Fruit fly (Drosophila melanogaster) whole organism, embryonic: ENCODE results near the gene euc.

Source experiments
- Awh ChIP-seq: fragments of 200-800 bp; sonication (Bioruptor generic); IDR thresholded peaks from 2 replicates; pipeline ENCODE4, ENCODE4 v1.3.6; 2022; ENCODE audit warnings: missing biosample characterization, missing genetic modification characterization
- B-H1 ChIP-seq: fragments of 200-800 bp; sonication (Bioruptor generic); IDR thresholded peaks from 3 replicates; pipeline ENCODE4 v1.3.6; 2022; ENCODE audit warnings: missing biosample characterization, missing genetic modification characterization
- CG10209 ChIP-seq: fragments of 200-800 bp; sonication (Bioruptor generic); optimal IDR thresholded peaks from 3 replicates; lab custom pipeline; 2017; ENCODE audit warnings: missing biosample characterization, mild to moderate bottlenecking, missing genetic modification characterization, missing genetic modification reagents
- CG10321 ChIP-seq: fragments of 200-800 bp; sonication (Bioruptor generic); IDR thresholded peaks from 2 replicates; pipeline ENCODE4 v1.3.6; 2022; ENCODE audit warnings: missing biosample characterization, missing genetic modification characterization
- CG10366 ChIP-seq: fragments of 200-800 bp; sonication (Bioruptor generic); IDR thresholded peaks from 2 replicates; pipeline ENCODE4 v1.3.6; 2022; ENCODE audit warnings: missing biosample characterization, missing genetic modification characterization
- CG11085 ChIP-seq: fragments of 200-800 bp; sonication (Bioruptor generic); IDR thresholded peaks from 2 replicates; pipeline ENCODE4 v1.3.6; 2022; ENCODE audit warnings: missing biosample characterization, missing genetic modification characterization
- CG11504 ChIP-seq: fragments of 200-800 bp; sonication (Bioruptor generic); optimal IDR thresholded peaks from 3 replicates; lab custom pipeline; 2019; ENCODE audit warnings: missing biosample characterization, mild to moderate bottlenecking, missing genetic modification characterization, moderate library complexity
- CG12071 ChIP-seq: fragments of 200-800 bp; sonication (Bioruptor generic); optimal IDR thresholded peaks from 3 replicates; lab custom pipeline; 2018; ENCODE audit warnings: missing biosample characterization, mild to moderate bottlenecking, missing genetic modification characterization
- CG12236 ChIP-seq: fragments of 200-800 bp; sonication (Bioruptor generic); optimal IDR thresholded peaks from 2 replicates; lab custom pipeline; 2016; ENCODE audit warnings: missing biosample characterization, missing genetic modification characterization
- CG12299 ChIP-seq: fragments of 200-800 bp; sonication (Bioruptor generic); optimal IDR thresholded peaks from 2 replicates; lab custom pipeline; 2018; ENCODE audit warnings: missing biosample characterization, mild to moderate bottlenecking, missing genetic modification characterization
- CG14667 ChIP-seq: fragments of 200-800 bp; sonication (Bioruptor generic); IDR thresholded peaks from 2 replicates; pipeline ENCODE4 v1.3.6; 2022; ENCODE audit warnings: missing biosample characterization, missing genetic modification characterization
- CG14710 ChIP-seq: fragments of 200-800 bp; sonication (Bioruptor generic); optimal IDR thresholded peaks from 3 replicates; lab custom pipeline; 2019; ENCODE audit warnings: missing biosample characterization, mild to moderate bottlenecking, missing genetic modification characterization, moderate library complexity
- CG17328 ChIP-seq: fragments of 200-800 bp; sonication (Bioruptor generic); IDR thresholded peaks from 2 replicates; pipeline ENCODE4 v1.3.6; 2022; ENCODE audit warnings: missing biosample characterization, missing genetic modification characterization
- CG17359 ChIP-seq: fragments of 200-800 bp; sonication (Bioruptor generic); optimal IDR thresholded peaks from 3 replicates; lab custom pipeline; 2018; ENCODE audit warnings: missing biosample characterization, mild to moderate bottlenecking, missing genetic modification characterization, moderate library complexity
- CG30431 ChIP-seq: fragments of 200-800 bp; sonication (Bioruptor generic); optimal IDR thresholded peaks from 2 replicates; lab custom pipeline; 2017; ENCODE audit warnings: missing biosample characterization, missing genetic modification characterization
- CG3726 ChIP-seq: fragments of 200-800 bp; sonication (Bioruptor generic); IDR thresholded peaks from 3 replicates; pipeline ENCODE4, ENCODE4 v1.3.6; 2022; ENCODE audit warnings: missing biosample characterization, missing genetic modification characterization
- CG3995 ChIP-seq: fragments of 200-800 bp; sonication (Bioruptor generic); optimal IDR thresholded peaks from 3 replicates; lab custom pipeline; 2016; ENCODE audit warnings: missing biosample characterization, missing genetic modification characterization
- CG6175 ChIP-seq: fragments of 200-800 bp; sonication (Bioruptor generic); IDR thresholded peaks from 3 replicates; pipeline ENCODE4 v1.3.6; 2022; ENCODE audit warnings: missing biosample characterization, missing genetic modification characterization
- CG7556 ChIP-seq: fragments of 200-800 bp; sonication (Bioruptor generic); optimal IDR thresholded peaks from 2 replicates; lab custom pipeline; 2017; ENCODE audit warnings: missing biosample characterization, mild to moderate bottlenecking, missing genetic modification characterization
- CG7839 ChIP-seq: fragments of 200-800 bp; sonication (Bioruptor generic); optimal IDR thresholded peaks from 3 replicates; lab custom pipeline; 2018; ENCODE audit warnings: missing biosample characterization, mild to moderate bottlenecking, missing genetic modification characterization, moderate library complexity
- CG8388 ChIP-seq: fragments of 200-800 bp; sonication (Bioruptor generic); optimal IDR thresholded peaks from 2 replicates; lab custom pipeline; 2019; ENCODE audit warnings: missing biosample characterization, mild to moderate bottlenecking, missing genetic modification characterization, moderate library complexity
- CG9876 ChIP-seq: fragments of 200-800 bp; sonication (Bioruptor generic); optimal IDR thresholded peaks from 2 replicates; lab custom pipeline; 2016; ENCODE audit warnings: missing biosample characterization, missing genetic modification characterization
- Ets65A ChIP-seq: fragments of 200-800 bp; sonication (Bioruptor generic); peaks from one replicate; lab custom pipeline; 2016; ENCODE audit warnings: missing biosample characterization, missing genetic modification characterization
- HLH4C ChIP-seq: fragments of 200-800 bp; sonication (Bioruptor generic); IDR thresholded peaks from 3 replicates; pipeline ENCODE4 v1.3.6; 2022; ENCODE audit warnings: missing biosample characterization, missing genetic modification characterization; ENCODE audit not compliant: partially characterized antibody
- Hey ChIP-seq: fragments of 200-800 bp; sonication (Bioruptor generic); optimal IDR thresholded peaks from 3 replicates; lab custom pipeline; 2018; ENCODE audit warnings: missing biosample characterization, mild to moderate bottlenecking, missing genetic modification characterization
- Max ChIP-seq: fragments of 200-800 bp; sonication (Bioruptor generic); optimal IDR thresholded peaks from 2 replicates; lab custom pipeline; 2016; ENCODE audit warnings: missing biosample characterization, mild to moderate bottlenecking, missing genetic modification characterization
- Myb ChIP-seq: fragments of 200-800 bp; sonication (Bioruptor generic); optimal IDR thresholded peaks from 2 replicates; lab custom pipeline; 2016; ENCODE audit warnings: missing biosample characterization, missing genetic modification characterization
- NC2α ChIP-seq: fragments of 200-800 bp; sonication (Bioruptor generic); optimal IDR thresholded peaks from 2 replicates; lab custom pipeline; 2016; ENCODE audit warnings: missing biosample characterization, missing genetic modification characterization
- Nf-YC ChIP-seq: fragments of 200-800 bp; optimal IDR thresholded peaks from 3 replicates; lab custom pipeline; 2019; ENCODE audit warnings: missing biosample characterization, mild to moderate bottlenecking, missing genetic modification characterization, moderate library complexity
- NfI ChIP-seq: fragments of 200-800 bp; sonication (Bioruptor generic); optimal IDR thresholded peaks from 3 replicates; lab custom pipeline; 2018; ENCODE audit warnings: missing biosample characterization, mild to moderate bottlenecking, missing genetic modification characterization, moderate library complexity
- Oaz ChIP-seq: fragments of 200-800 bp; sonication (Bioruptor generic); IDR thresholded peaks from 2 replicates; pipeline ENCODE4 v1.3.6; 2022; ENCODE audit warnings: missing biosample characterization, missing genetic modification characterization
- Poxn ChIP-seq: fragments of 200-800 bp; sonication (Bioruptor generic); IDR thresholded peaks from 2 replicates; pipeline ENCODE4 v1.3.6; 2022; ENCODE audit warnings: missing biosample characterization, missing genetic modification characterization
- ab ChIP-seq: fragments of 200-800 bp; sonication (Bioruptor generic); optimal IDR thresholded peaks from 2 replicates; lab custom pipeline; 2016; ENCODE audit warnings: missing biosample characterization, missing genetic modification characterization
- al ChIP-seq: fragments of 200-800 bp; sonication (Bioruptor generic); IDR thresholded peaks from 2 replicates; pipeline ENCODE4 v1.3.6; 2022; ENCODE audit warnings: missing biosample characterization, missing genetic modification characterization
- amos ChIP-seq: fragments of 200-800 bp; sonication (Bioruptor generic); IDR thresholded peaks from 2 replicates; pipeline ENCODE4 v1.3.6; 2022; ENCODE audit warnings: missing biosample characterization, missing genetic modification characterization; ENCODE audit not compliant: partially characterized antibody
- cato ChIP-seq: fragments of 200-800 bp; sonication (Bioruptor generic); optimal IDR thresholded peaks from 2 replicates; lab custom pipeline; 2016; ENCODE audit warnings: missing biosample characterization, missing genetic modification characterization, borderline replicate concordance
- dati ChIP-seq: fragments of 200-800 bp; sonication (Bioruptor generic); IDR thresholded peaks from 2 replicates; pipeline ENCODE4 v1.3.6; 2022; ENCODE audit warnings: missing biosample characterization, missing genetic modification characterization
- dysf ChIP-seq: fragments of 200-800 bp; sonication (Bioruptor generic); IDR thresholded peaks from 3 replicates; pipeline ENCODE4 v1.3.6; 2022; ENCODE audit warnings: missing biosample characterization, missing genetic modification characterization
- en ChIP-seq: fragments of 200-800 bp; sonication (Bioruptor generic); optimal IDR thresholded peaks from 2 replicates; lab custom pipeline; 2016; ENCODE audit warnings: missing biosample characterization, missing genetic modification characterization
- esg ChIP-seq: fragments of 200-800 bp; sonication (Bioruptor generic); conservative IDR thresholded peaks from 2 replicates; pipeline ENCODE4 v1.3.6; 2022; ENCODE audit warnings: missing biosample characterization, missing genetic modification characterization
- hth ChIP-seq: fragments of >200 bp; optimal IDR thresholded peaks from 2 replicates; lab custom pipeline; 2017; ENCODE audit warnings: inconsistent platforms
- klu ChIP-seq: fragments of 200-800 bp; sonication (Bioruptor generic); IDR thresholded peaks from 2 replicates; pipeline ENCODE4 v1.3.6; 2022; ENCODE audit warnings: missing biosample characterization, missing genetic modification characterization
- pfk ChIP-seq: fragments of 200-800 bp; sonication (Bioruptor generic); optimal IDR thresholded peaks from 2 replicates; lab custom pipeline; 2018; ENCODE audit warnings: missing biosample characterization, mild to moderate bottlenecking, missing genetic modification characterization, moderate library complexity
- rib ChIP-seq: fragments of 200-800 bp; sonication (Bioruptor generic); IDR thresholded peaks from 2 replicates; pipeline ENCODE4 v1.3.6; 2022; ENCODE audit warnings: missing biosample characterization, missing genetic modification characterization
- ro ChIP-seq: fragments of 200-800 bp; sonication (Bioruptor generic); IDR thresholded peaks from 2 replicates; pipeline ENCODE4 v1.3.6; 2022; ENCODE audit warnings: missing biosample characterization, missing genetic modification characterization
- schlank ChIP-seq: fragments of 200-800 bp; sonication (Bioruptor generic); optimal IDR thresholded peaks from 2 replicates; lab custom pipeline; 2018; ENCODE audit warnings: missing biosample characterization, mild to moderate bottlenecking, missing genetic modification characterization
- sd ChIP-seq: fragments of 200-800 bp; sonication (Bioruptor generic); optimal IDR thresholded peaks from 3 replicates; lab custom pipeline; 2018; ENCODE audit warnings: missing biosample characterization, mild to moderate bottlenecking, missing genetic modification characterization, moderate library complexity
- slbo ChIP-seq: fragments of 200-800 bp; sonication (Bioruptor generic); IDR thresholded peaks from 2 replicates; pipeline ENCODE4 v1.3.6; 2022; ENCODE audit warnings: missing biosample characterization, missing genetic modification characterization
- sna ChIP-seq: fragments of 200-800 bp; sonication (Bioruptor generic); IDR thresholded peaks from 2 replicates; pipeline ENCODE4 v1.3.6; 2022; ENCODE audit warnings: missing biosample characterization, missing genetic modification characterization; ENCODE audit not compliant: partially characterized antibody
- stwl ChIP-seq: fragments of 200-800 bp; sonication (Bioruptor generic); optimal IDR thresholded peaks from 3 replicates; lab custom pipeline; 2018; ENCODE audit warnings: missing biosample characterization, mild to moderate bottlenecking, missing genetic modification characterization, moderate library complexity
- vvl ChIP-seq: fragments of 200-800 bp; sonication (Bioruptor generic); IDR thresholded peaks from 2 replicates; pipeline ENCODE4 v1.3.6; 2022; ENCODE audit warnings: missing biosample characterization, missing genetic modification characterization

The euc gene

DNA sequence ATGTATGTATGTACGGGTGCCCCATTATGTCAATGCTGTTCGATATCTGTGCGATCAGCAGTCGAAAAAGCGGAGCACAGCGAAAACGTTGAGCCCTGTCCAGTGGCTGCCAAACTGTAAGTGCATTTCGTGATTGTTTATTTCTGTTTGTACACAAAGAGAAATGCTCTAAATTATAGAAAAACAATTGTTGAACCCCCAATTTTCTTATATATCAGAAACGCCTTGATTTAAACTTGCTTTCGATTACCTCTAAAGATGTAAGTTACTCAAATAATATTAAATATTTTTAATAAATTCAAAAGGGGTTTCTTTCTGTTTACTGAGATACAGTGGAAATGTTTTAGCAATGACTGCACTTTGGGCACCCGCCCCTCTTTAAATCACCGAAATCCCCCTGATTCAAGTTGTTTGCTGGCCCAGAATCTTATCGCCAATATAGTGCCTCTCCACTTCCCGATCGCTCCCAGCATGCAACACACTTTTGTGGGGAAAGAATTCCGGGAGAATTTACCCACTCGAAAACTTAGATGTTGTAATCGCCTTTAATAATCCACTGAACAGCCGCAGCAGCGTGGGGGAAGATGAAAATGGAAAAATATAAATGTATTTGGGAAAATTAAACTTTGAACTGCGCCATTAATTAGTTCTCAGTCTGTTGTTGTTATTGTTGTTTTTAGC is 36.3 kb upstream of the euc start (continued):
- no peak for TF ChIP-seq Max
- TF ChIP-seq CG10366 = 0 out of 2 replicates have a peak, but pooled peaks have one; percentile 25
- no peak for TF ChIP-seq CG30431
- no peak for TF ChIP-seq cato (GFP tag; lab: Kevin White, UChicago)
- no peak for TF ChIP-seq stwl
- no peak for TF ChIP-seq Poxn (GFP tag; lab: Robert Waterston, UW)
- no peak for TF ChIP-seq klu (GFP tag; lab: Robert Waterston, UW)
- peak; percentile 15 for TF ChIP-seq CG7556 (GFP tag; lab: Kevin White, UChicago)
- no peak for TF ChIP-seq Myb (GFP tag; lab: Kevin White, UChicago)
- no peak for TF ChIP-seq rib (GFP tag; lab: Robert Waterston, UW)
- TF ChIP-seq CG8388 (GFP tag; lab: Kevin White, UChicago) = peak; percentile 64
- TF ChIP-seq CG9876 (GFP tag; lab: Kevin White, UChicago) = no peak
- 0 out of 2 replicates have a peak, but pooled peaks have one; percentile 35 for TF ChIP-seq dati
- TF ChIP-seq NfI (GFP tag; lab: Kevin White, UChicago) = no peak
- TF ChIP-seq Awh = 0 out of 2 replicates have a peak, but pooled peaks have one; percentile 23
- TF ChIP-seq CG12236 (GFP tag; lab: Kevin White, UChicago) = no peak
- TF ChIP-seq CG17359 (tag; lab: Kevin White, UChicago) = peak; percentile 71
- TF ChIP-seq HLH4C (GFP tag; lab: Robert Waterston, UW) = no peak
- no peak for TF ChIP-seq CG6175 (GFP tag; lab: Robert Waterston, UW)
- peak; percentile 60 for TF ChIP-seq CG7839
- no peak for TF ChIP-seq Hey
- peak; percentile 37 for TF ChIP-seq CG10209
- TF ChIP-seq CG12299 (tag; lab: Kevin White, UChicago) = no peak
- no peak for TF ChIP-seq sd (tag; lab: Kevin White, UChicago)
- no peak for TF ChIP-seq schlank (tag; lab: Kevin White, UChicago)
- TF ChIP-seq B-H1 (GFP tag; lab: Robert Waterston, UW) = 0 out of 3 replicates have a peak, but pooled peaks have one; percentile 26
- no peak for TF ChIP-seq sna (GFP tag; lab: Robert Waterston, UW)
- TF ChIP-seq slbo (GFP tag; lab: Robert Waterston, UW) = peak; percentile 21; the same call in 1 of the 2 replicates
- TF ChIP-seq ro (GFP tag; lab: Robert Waterston, UW) = no peak
- TF ChIP-seq Oaz (GFP tag; lab: Robert Waterston, UW) = no peak
- TF ChIP-seq CG3995 (GFP tag; lab: Kevin White, UChicago) = no peak
- no peak for TF ChIP-seq pfk
- no peak for TF ChIP-seq al (GFP tag; lab: Robert Waterston, UW)
- no peak for TF ChIP-seq en (GFP tag; lab: Kevin White, UChicago)
- TF ChIP-seq Ets65A (GFP tag; lab: Kevin White, UChicago) = peak; percentile 1
- TF ChIP-seq dysf = peak; percentile 45; the same call in 1 of the 3 replicates
- TF ChIP-seq CG12071 = no peak
- no peak for TF ChIP-seq CG11085 (GFP tag; lab: Robert Waterston, UW)
- TF ChIP-seq vvl (GFP tag; lab: Robert Waterston, UW) = peak; percentile 64; the same call in 1 of the 2 replicates
- no peak for TF ChIP-seq ab (GFP tag; lab: Kevin White, UChicago)
- 0 out of 2 replicates have a peak, but pooled peaks have one; percentile 20 for TF ChIP-seq CG14667
- TF ChIP-seq CG3726 = no peak
- TF ChIP-seq CG11504 (tag; lab: Kevin White, UChicago) = no peak
- TF ChIP-seq CG14710 (tag; lab: Kevin White, UChicago) = peak; percentile 49
- no peak for TF ChIP-seq CG10321 (GFP tag; lab: Robert Waterston, UW)
- peak; percentile 41; the same call in 1 of the 2 replicates for TF ChIP-seq CG17328 (GFP tag; lab: Robert Waterston, UW)
- no peak for TF ChIP-seq esg (GFP tag; lab: Robert Waterston, UW)
- TF ChIP-seq hth (lab: Kevin White, UChicago) = no peak
- no peak for TF ChIP-seq NC2α (GFP tag; lab: Kevin White, UChicago)
- no peak for TF ChIP-seq amos (GFP tag; lab: Robert Waterston, UW)
- TF ChIP-seq Nf-YC (tag; lab: Kevin White, UChicago) = no peak
